Fruit fly (Drosophila melanogaster) S2 (cell line): ENCODE data around the gene GstD11.

ENCODE experiments used
- CG8478 ChIP-seq: fragments of >200 bp; optimal IDR thresholded peaks from 2 replicates; lab custom pipeline; 2018
- CTCF ChIP-seq, 2 experiments: fragments of >200 bp; optimal IDR thresholded peaks; 2 replicates each; lab custom pipeline; 2018

- TF ChIP-seq CG8478 (lab: Kevin White, UChicago): no peak
- no peak for TF ChIP-seq CTCF (optimal IDR thresholded peaks at IDR 0.05; lab: Kevin White, UChicago)
Observed at dm6 chr3R:12352003-12352402, 31.1 kb upstream of the GstD11 start, which contains the start of gene CG10041.
